Worm (Caenorhabditis elegans) whole organism, midembryonic: ENCODE data around the gene col-20.
A peak's percentile ranks its signal among the peaks of the same experiment; 100 is the strongest.
"Not testable (repeated sequence)": the region's sequence is repeated elsewhere in the genome, so short reads cannot be mapped to it uniquely, and the experiment has no call there.

ENCODE experiments used
- T22C8.4 ChIP-seq: fragments of 200-800 bp; sonication (Bioruptor generic); IDR thresholded peaks from 2 replicates; pipeline ENCODE4 v1.3.6; 2022; ENCODE audit warnings: missing genetic modification characterization, missing compliant biosample characterization
- cog-1 ChIP-seq: sonication (generic microtip); optimal IDR thresholded peaks from 2 replicates; lab custom pipeline; 2016; ENCODE audit warnings: missing genetic modification characterization, missing compliant biosample characterization
- flt-1 ChIP-seq: fragments of 200-800 bp; sonication (Bioruptor generic); IDR thresholded peaks from 2 replicates; pipeline ENCODE4 v1.3.6; 2022; ENCODE audit warnings: missing genetic modification characterization, missing compliant biosample characterization
- klf-2 ChIP-seq: fragments of 200-800 bp; sonication (Bioruptor generic); conservative IDR thresholded peaks from 2 replicates; pipeline ENCODE4 v1.3.6; 2022; ENCODE audit warnings: missing genetic modification reagents, missing genetic modification characterization, missing compliant biosample characterization
- med-1 ChIP-seq: sonication (generic microtip); optimal IDR thresholded peaks from 2 replicates; lab custom pipeline; 2017; ENCODE audit warnings: missing genetic modification characterization, mild to moderate bottlenecking, missing compliant biosample characterization, antibody characterized with exemption, missing genetic modification reagents; ENCODE audit not compliant: insufficient read depth
- ref-1 ChIP-seq: fragments of 200-800 bp; sonication (Bioruptor generic); conservative IDR thresholded peaks from 2 replicates; pipeline ENCODE4 v1.3.6; 2022; ENCODE audit warnings: missing genetic modification reagents, missing genetic modification characterization, missing compliant biosample characterization
- tab-1 ChIP-seq: fragments of 200-800 bp; sonication (Bioruptor generic); IDR thresholded peaks from 2 replicates; pipeline ENCODE4 v1.3.6; 2022; ENCODE audit warnings: missing genetic modification characterization, missing compliant biosample characterization
- ztf-23 ChIP-seq: fragments of 200-800 bp; sonication (Bioruptor generic); IDR thresholded peaks from 2 replicates; pipeline ENCODE4 v1.3.6; 2022; ENCODE audit warnings: missing genetic modification reagents, missing genetic modification characterization, missing compliant biosample characterization
- ztf-29 ChIP-seq: fragments of 200-800 bp; sonication (Bioruptor generic); IDR thresholded peaks from 2 replicates; pipeline ENCODE4 v1.3.6; 2022; ENCODE audit warnings: missing genetic modification reagents, missing genetic modification characterization, missing compliant biosample characterization

Gene col-20

DNA sequence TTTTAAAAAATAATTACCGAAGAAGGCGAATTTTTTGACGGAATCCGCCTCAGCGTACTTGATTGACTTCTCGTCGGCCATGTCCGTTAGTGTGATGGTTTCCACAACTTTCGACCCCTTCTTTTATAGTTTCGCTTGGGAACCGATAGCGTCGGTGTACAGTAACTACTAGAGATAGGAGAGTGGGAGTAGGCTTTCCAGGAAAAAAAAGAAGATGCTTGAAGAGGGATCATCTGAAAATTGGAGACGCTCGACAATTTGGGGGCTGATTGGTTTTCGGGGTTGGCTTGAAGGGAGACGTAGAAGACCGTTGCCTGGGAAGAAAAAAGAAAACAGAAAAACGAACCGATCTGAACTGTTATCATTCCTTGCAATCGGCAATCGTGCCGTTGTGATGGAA lies at the start of gene col-20:
Gene col-20 (minus strand): TSS at position 101 of the 400 bp plus-strand sequence.
- TF ChIP-seq tab-1 = no peak
- no peak for TF ChIP-seq ztf-29
- TF ChIP-seq ref-1 = no peak
- no peak for TF ChIP-seq flt-1 (GFP tag; lab: Robert Waterston, UW)
- no peak for TF ChIP-seq cog-1
- TF ChIP-seq klf-2 (GFP tag; lab: Robert Waterston, UW) = no peak
- no peak for TF ChIP-seq T22C8.4
- no peak for TF ChIP-seq med-1 (GFP tag; lab: Kevin White, UChicago)
- TF ChIP-seq ztf-23 (GFP tag; lab: Robert Waterston, UW) = no peak

DNA sequence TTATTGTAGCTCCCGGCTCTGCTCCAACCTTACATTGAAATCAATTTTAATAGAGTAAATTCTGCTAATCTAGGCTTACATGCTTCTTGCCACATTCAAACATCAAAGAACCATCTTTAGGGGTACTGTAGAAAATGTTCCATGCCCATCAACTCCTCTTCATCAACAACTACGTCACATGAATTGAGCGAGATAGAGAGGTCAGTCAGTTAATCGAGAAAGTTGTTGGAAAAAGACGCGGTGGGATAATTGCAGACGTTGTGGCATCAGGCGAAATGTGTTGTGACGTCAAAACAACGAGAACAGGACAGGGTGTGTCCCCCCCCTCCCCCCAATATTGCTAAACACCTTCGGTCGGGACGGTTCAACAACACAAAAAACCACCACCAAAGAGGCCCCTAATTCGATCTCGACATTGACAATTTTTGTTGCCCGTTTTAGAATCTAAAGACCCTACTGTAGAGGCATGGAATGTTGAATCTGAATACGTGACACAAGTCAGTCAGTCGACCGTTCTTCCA lies 48.0 kb upstream of the col-20 start:
- TF ChIP-seq med-1 (GFP tag; lab: Kevin White, UChicago) (no peak), tab-1 (no peak), T22C8.4 (no peak), cog-1 (no peak)

DNA sequence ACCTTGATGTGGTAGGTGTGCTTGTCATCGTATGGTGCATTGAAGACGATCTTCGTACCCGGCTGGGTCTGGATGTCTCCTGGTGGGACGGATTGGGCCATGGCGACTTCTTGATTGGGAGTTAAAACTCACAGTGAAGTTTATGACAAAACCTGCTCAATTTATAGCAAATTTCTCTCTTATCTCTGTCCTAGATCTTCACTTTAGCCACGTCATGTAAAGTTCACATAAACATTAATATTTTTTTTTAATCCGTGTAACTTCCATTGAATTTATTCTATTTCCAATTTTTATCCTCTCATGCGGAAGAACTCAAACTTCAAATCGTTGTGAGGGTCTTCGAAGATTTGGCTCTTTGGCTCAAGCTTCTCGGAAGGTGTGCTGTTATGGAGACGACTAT lies 45.9 kb upstream of the col-20 start, which contains the start of gene msp-31:
Gene msp-31 (minus strand): TSS at position 101 of the 400 bp plus-strand sequence.
- TF ChIP-seq ref-1; med-1 (GFP tag; lab: Kevin White, UChicago); flt-1 (GFP tag; lab: Robert Waterston, UW): not testable (repeated sequence)

DNA sequence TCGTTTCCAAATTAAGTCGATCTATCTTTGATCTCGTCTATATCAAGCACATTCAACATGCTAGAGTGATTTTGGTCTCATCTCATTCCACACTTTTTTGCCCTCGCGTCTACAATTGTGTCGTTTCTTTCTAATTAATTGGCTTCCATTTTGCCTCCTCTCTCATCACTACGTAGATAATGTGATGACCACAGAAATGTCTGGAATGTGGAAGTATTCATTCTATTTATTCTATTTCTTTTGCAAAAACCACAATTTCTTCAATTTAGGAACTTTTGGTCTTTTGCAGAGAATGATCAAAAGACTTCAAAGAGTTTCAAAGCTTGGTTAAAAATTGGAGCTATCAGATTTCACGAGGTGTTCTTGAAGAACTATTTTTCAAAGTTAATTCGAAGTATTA lies 45.0 kb upstream of the col-20 start:
- TF ChIP-seq med-1 (GFP tag; lab: Kevin White, UChicago) (no peak), klf-2 (GFP tag; lab: Robert Waterston, UW) (no peak), ztf-29 (no peak)

DNA sequence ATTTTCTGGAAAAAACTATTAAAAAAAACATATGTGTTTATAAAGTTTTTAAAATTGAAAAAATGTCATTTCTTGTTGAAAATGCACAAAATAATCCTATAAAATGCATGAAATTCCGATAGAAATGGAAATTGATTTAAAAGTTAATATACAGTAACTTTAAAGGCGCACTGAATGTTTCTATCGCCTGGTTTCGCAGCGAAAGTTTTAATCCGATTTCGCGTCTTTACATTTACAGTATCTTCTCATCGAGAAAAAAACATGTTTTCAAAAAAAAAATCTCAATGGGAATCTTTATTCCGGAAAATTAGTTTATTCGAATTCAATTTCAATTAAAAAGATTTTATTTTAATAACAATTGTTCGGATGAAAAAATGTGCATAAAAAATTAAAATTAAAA lies 43.6 kb upstream of the col-20 start, which contains the start of gene R05F9.11:
Gene R05F9.11 (minus strand): TSS at position 5 of the 400 bp plus-strand sequence.
- no peak for TF ChIP-seq tab-1
- no peak for TF ChIP-seq klf-2 (GFP tag; lab: Robert Waterston, UW)
- no peak for TF ChIP-seq T22C8.4
- TF ChIP-seq ztf-29 = no peak
- no peak for TF ChIP-seq ztf-23 (GFP tag; lab: Robert Waterston, UW)
- no peak for TF ChIP-seq flt-1 (GFP tag; lab: Robert Waterston, UW)
- TF ChIP-seq cog-1 = no peak
- TF ChIP-seq med-1 (GFP tag; lab: Kevin White, UChicago) = no peak
- no peak for TF ChIP-seq ref-1

DNA sequence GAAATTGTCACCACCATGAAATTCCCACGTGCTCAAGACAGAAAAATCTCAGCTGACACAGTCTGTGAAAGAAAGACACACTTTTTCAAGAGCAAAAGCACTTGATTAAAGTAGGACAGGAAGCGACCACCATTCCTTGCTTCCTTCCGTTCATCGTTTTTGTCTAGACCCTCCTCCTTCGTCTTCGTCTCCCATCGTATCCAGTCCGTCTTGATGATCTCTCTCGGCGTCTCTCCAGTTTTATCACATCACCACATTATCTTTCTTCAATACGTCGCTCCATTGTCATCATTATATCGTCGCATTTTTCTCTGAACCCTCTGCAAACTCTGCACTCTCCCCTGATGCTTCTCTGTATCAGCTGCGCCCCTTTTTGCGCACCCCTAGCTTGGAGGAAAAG lies 37.6 kb upstream of the col-20 start:
- TF ChIP-seq cog-1 (no peak), flt-1 (GFP tag; lab: Robert Waterston, UW) (no peak), ztf-23 (GFP tag; lab: Robert Waterston, UW) (no peak), med-1 (GFP tag; lab: Kevin White, UChicago) (no peak), klf-2 (GFP tag; lab: Robert Waterston, UW) (no peak), T22C8.4 (no peak), tab-1 (no peak), ztf-29 (no peak), ref-1 (no peak)

DNA sequence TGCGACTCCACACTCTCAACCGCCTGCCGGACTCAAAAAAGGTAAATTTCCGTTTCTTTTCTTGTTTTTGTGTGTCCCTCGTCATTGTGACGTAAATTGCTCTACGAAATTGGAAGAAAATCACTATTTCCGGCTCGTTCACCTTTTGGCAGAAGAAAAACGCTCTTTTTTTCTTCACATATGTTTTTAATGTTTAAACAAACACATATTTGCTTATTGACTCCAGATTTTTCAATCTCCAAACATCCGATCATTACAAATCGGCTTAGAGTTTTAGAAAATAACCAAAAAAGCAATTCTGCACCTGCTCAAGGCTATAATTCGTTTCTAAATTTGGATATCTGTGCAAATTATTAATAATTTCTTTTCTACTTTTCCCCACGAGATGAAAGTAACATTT lies 35.3 kb upstream of the col-20 start:
- TF ChIP-seq flt-1 (GFP tag; lab: Robert Waterston, UW) (no peak), klf-2 (GFP tag; lab: Robert Waterston, UW) (no peak)

DNA sequence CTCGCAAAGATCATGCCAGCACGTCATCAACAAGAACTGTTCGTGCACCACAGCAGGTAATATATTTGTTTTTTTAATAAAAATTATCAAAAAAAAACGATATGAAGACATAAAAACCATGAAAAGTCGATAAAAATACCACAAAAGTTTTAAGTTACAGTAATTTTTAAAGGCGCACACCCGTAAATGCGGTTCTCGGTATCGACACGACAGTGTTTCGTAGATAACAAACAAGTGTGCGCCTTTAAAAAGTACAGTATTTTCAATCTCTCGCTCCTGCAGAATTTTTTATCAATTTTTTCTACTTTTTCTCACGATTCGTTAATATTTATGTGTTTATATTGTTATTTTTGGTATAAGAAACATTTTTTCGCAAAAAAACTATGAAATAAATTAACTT lies 34.7 kb upstream of the col-20 start:
- TF ChIP-seq cog-1 (no peak), tab-1 (no peak), ztf-29 (no peak)

DNA sequence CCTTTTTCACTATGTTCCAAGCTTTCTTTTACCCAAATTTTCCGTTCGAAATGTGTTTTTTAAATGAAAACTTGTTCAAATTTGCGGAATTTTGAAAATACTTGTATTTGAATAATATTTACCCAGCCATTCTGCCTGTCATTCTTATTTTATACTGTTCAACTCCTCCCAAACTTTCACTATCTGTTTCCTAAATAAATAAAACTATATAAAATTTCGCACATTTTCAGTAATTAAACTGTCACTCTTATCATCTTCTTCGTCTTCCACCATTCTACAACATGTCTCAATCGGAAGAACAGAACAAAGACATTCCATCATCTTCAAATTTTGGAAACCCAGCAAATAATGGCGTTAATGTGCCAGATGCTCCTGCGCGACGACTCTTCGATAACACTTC lies 34.2 kb upstream of the col-20 start, which contains the start of gene btbd-10:
Gene btbd-10 (plus strand): TSS at position 231 of the 400 bp plus-strand sequence.
- no peak for TF ChIP-seq T22C8.4
- TF ChIP-seq flt-1 (GFP tag; lab: Robert Waterston, UW) = no peak
- no peak for TF ChIP-seq med-1 (GFP tag; lab: Kevin White, UChicago)
- no peak for TF ChIP-seq klf-2 (GFP tag; lab: Robert Waterston, UW)
- no peak for TF ChIP-seq tab-1
- no peak for TF ChIP-seq ztf-23 (GFP tag; lab: Robert Waterston, UW)

DNA sequence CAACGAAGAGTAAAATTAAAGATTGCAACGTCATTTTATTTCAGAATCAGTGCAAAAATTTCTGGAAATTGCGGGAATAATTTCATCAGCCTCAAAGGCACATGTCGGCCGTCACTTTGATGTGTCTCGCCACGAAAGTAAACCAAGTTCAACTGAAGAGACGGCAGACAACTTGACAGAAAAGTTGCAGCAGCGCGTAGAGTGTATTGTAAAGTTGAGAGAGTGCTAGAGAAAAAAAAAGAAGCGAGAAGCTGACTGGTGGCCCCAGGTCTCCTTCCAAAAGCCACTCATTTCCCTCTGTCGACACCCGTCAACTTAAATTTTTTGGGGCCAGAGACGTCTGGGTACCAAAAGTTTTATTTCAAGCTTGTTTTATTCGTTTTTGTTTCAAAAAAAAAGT lies 33.7 kb upstream of the col-20 start:
- TF ChIP-seq T22C8.4 (no peak), ztf-29 (peak; percentile 57; the same call in 1 of the 2 replicates), flt-1 (GFP tag; lab: Robert Waterston, UW) (0 out of 2 replicates have a peak, but pooled peaks have one; percentile 7), klf-2 (GFP tag; lab: Robert Waterston, UW) (no peak), ref-1 (no peak), med-1 (GFP tag; lab: Kevin White, UChicago) (no peak)

DNA sequence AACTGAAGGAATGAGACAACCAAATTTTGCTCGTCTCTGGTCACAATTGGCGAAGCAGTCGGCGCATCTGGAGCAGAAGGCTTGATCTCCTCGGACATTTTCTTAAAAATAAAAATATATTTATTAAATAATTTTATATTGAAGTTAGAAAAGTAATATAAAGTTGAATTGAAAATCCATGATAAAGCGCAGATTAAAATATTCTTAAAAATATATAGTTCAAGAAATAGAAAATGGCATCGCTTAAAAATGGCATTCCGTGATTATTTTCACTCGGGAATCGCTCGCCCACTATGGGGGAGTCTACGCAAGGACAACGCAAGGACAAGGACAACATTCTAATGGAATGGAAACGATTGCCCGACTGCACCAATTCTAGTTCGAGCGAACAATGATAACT lies 33.1 kb upstream of the col-20 start, which contains the start of gene sgt-1:
Gene sgt-1 (minus strand): TSS at position 101 of the 400 bp plus-strand sequence.
- TF ChIP-seq flt-1 (GFP tag; lab: Robert Waterston, UW); ztf-29; T22C8.4: not testable (repeated sequence)

DNA sequence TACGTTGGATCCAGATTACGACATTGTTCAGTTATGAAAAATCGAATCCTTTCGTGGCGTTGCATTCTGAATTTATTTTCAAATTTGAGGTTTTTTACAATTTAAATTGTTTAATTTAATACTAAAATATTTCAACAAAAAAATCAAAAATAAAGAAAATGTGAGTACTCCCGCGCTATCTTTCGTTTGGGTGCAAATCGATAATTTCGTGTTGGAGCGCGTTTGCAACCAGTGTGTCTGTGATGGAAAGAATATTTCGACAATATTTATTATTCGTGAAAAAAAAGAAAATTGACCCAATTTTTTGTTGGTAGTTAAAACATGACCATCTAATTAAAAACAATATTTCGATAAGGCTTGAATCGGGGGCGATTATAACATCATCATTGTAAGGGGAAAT lies 31.4 kb upstream of the col-20 start, which contains the start of gene R05F9.9:
Gene R05F9.9 (minus strand): TSS at position 66 of the 400 bp plus-strand sequence.
- TF ChIP-seq cog-1 (no peak), ztf-23 (GFP tag; lab: Robert Waterston, UW) (no peak), tab-1 (no peak), med-1 (GFP tag; lab: Kevin White, UChicago) (no peak), ref-1 (no peak), T22C8.4 (peak; percentile 80)
